Fruit fly (Drosophila melanogaster) whole organism, pupa: Measurements from ENCODE around the gene Rbp1.

ENCODE experiments used
- CG12605 ChIP-seq: fragments of 200-800 bp; sonication (Bioruptor generic); IDR thresholded peaks from 2 replicates; pipeline ENCODE4 v1.3.6; 2022; ENCODE audit warnings: missing biosample characterization, missing genetic modification characterization
- CG15710 ChIP-seq: fragments of 200-800 bp; sonication (Bioruptor generic); optimal IDR thresholded peaks from 2 replicates; lab custom pipeline; 2018; ENCODE audit warnings: missing biosample characterization, mild to moderate bottlenecking, missing genetic modification characterization, moderate library complexity
- CG32121 ChIP-seq: fragments of 200-800 bp; sonication (Bioruptor generic); IDR thresholded peaks from 2 replicates; pipeline ENCODE4 v1.3.6; 2022; ENCODE audit warnings: missing biosample characterization, missing genetic modification characterization
- CG4496 ChIP-seq: fragments of 200-800 bp; sonication (Bioruptor generic); IDR thresholded peaks from 3 replicates; pipeline ENCODE4 v1.3.6; 2022; ENCODE audit warnings: missing biosample characterization, missing genetic modification characterization
- CG8301 ChIP-seq: fragments of 200-800 bp; sonication (Bioruptor generic); optimal IDR thresholded peaks from 2 replicates; lab custom pipeline; 2018; ENCODE audit warnings: missing biosample characterization, mild to moderate bottlenecking, missing genetic modification characterization
- EcR ChIP-seq: fragments of 200-800 bp; sonication (Bioruptor generic); optimal IDR thresholded peaks from 3 replicates; lab custom pipeline; 2019; ENCODE audit warnings: missing biosample characterization, missing genetic modification characterization, mild to moderate bottlenecking, moderate library complexity, missing genetic modification reagents
- Ets98B ChIP-seq: fragments of 200-800 bp; sonication (Bioruptor generic); IDR thresholded peaks from 2 replicates; pipeline ENCODE4 v1.3.6; 2022; ENCODE audit warnings: missing biosample characterization, missing genetic modification characterization
- Pif1A ChIP-seq: fragments of 200-800 bp; sonication (Bioruptor generic); optimal IDR thresholded peaks from 3 replicates; lab custom pipeline; 2016; ENCODE audit warnings: missing biosample characterization, missing genetic modification characterization
- Pif1B ChIP-seq: fragments of 200-800 bp; sonication (Bioruptor generic); optimal IDR thresholded peaks from 3 replicates; lab custom pipeline; 2016; ENCODE audit warnings: missing biosample characterization, missing genetic modification characterization
- fd96Ca ChIP-seq: fragments of 200-800 bp; sonication (Bioruptor generic); IDR thresholded peaks from 3 replicates; pipeline ENCODE4 v1.3.6; 2022; ENCODE audit warnings: missing biosample characterization, missing genetic modification characterization

- TF ChIP-seq Ets98B (no peak), Pif1A (no peak), CG4496 (no peak), CG15710 (tag; lab: Kevin White, UChicago) (no peak), fd96Ca (GFP tag; lab: Robert Waterston, UW) (no peak), CG32121 (GFP tag; lab: Robert Waterston, UW) (no peak), CG12605 (GFP tag; lab: Robert Waterston, UW) (no peak), CG8301 (tag; lab: Kevin White, UChicago) (no peak), EcR (GFP tag; lab: Kevin White, UChicago) (no peak), Pif1B (no peak)
These were observed 48.3 kb upstream of the Rbp1 start, which contains the start of gene tomboy20 for dm6 chr3R:10735857-10736256.
